Worm (Caenorhabditis elegans) whole organism, L2 larva: Measurements from ENCODE around the gene Y27F2A.8.

Source experiments
- Y55F3AM.14 ChIP-seq: fragments of 200-800 bp; sonication (Bioruptor generic); optimal IDR thresholded peaks from 2 replicates; lab custom pipeline; 2018; ENCODE audit warnings: mild to moderate bottlenecking, missing genetic modification characterization, missing compliant biosample characterization
- ZK546.5 ChIP-seq: sonication (generic microtip); optimal IDR thresholded peaks from 2 replicates; lab custom pipeline; 2017; ENCODE audit warnings: missing biosample characterization, missing genetic modification characterization
- ama-1 ChIP-seq: fragments of 150-350 bp; optimal IDR thresholded peaks from 2 replicates; lab custom pipeline; 2018; ENCODE audit warnings: inconsistent platforms
- blmp-1 ChIP-seq: sonication (generic microtip); optimal IDR thresholded peaks from 2 replicates; lab custom pipeline; 2017; ENCODE audit warnings: missing genetic modification characterization, mild to moderate bottlenecking, missing compliant biosample characterization, antibody characterized with exemption, moderate library complexity; ENCODE audit not compliant: insufficient read depth
- dmd-4 ChIP-seq: sonication (generic microtip); optimal IDR thresholded peaks from 2 replicates; lab custom pipeline; 2017; ENCODE audit warnings: missing biosample characterization, missing genetic modification characterization
- elt-3 ChIP-seq: sonication (generic microtip); optimal IDR thresholded peaks from 2 replicates; lab custom pipeline; 2017; ENCODE audit warnings: missing biosample characterization, missing genetic modification characterization
- lin-39 ChIP-seq: fragments of 150-350 bp; optimal IDR thresholded peaks from 2 replicates; lab custom pipeline; 2014; ENCODE audit warnings: missing biosample characterization, missing genetic modification reagents, missing genetic modification characterization
- lsy-2 ChIP-seq, 2 experiments: fragments of 150-350 bp in 1 of 2; sonication (generic microtip) in 1 of 2; optimal IDR thresholded peaks; 2 replicates each; lab custom pipeline; 2014 to 2017; ENCODE audit warnings: missing biosample characterization in 2 of 2, missing genetic modification characterization in 2 of 2
- nhr-12 ChIP-seq: fragments of 150-350 bp; optimal IDR thresholded peaks from 2 replicates; lab custom pipeline; 2014; ENCODE audit warnings: missing biosample characterization, missing genetic modification characterization
- nhr-25 ChIP-seq: fragments of 150-350 bp; sonication (generic microtip); optimal IDR thresholded peaks from 3 replicates; lab custom pipeline; 2014; ENCODE audit warnings: missing biosample characterization, missing genetic modification characterization
- nhr-6 ChIP-seq: fragments of 150-350 bp; optimal IDR thresholded peaks from 2 replicates; lab custom pipeline; 2014; ENCODE audit warnings: missing biosample characterization, missing genetic modification characterization
- nhr-77 ChIP-seq: fragments of 150-350 bp; optimal IDR thresholded peaks from 2 replicates; lab custom pipeline; 2014; ENCODE audit warnings: missing biosample characterization, missing genetic modification characterization
- unc-39 ChIP-seq: fragments of 150-350 bp; optimal IDR thresholded peaks from 2 replicates; lab custom pipeline; 2014; ENCODE audit warnings: missing biosample characterization, missing genetic modification characterization
- ztf-4 ChIP-seq: fragments of 150-350 bp; optimal IDR thresholded peaks from 2 replicates; lab custom pipeline; 2014; ENCODE audit warnings: missing biosample characterization, missing genetic modification characterization

ce11 chrII:3203415-3203814 is 19.8 kb downstream of the Y27F2A.8 start, which contains the start of gene sri-50:
- TF ChIP-seq nhr-6 (tag; lab: Kevin White, UChicago) (no peak), ama-1 (lab: Kevin White, UChicago) (no peak), blmp-1 (tag; lab: Kevin White, UChicago) (no peak), lin-39 (tag; lab: Kevin White, UChicago) (no peak), nhr-77 (tag; lab: Kevin White, UChicago) (no peak), dmd-4 (no peak), elt-3 (tag; lab: Kevin White, UChicago) (no peak), lsy-2 (tag; optimal IDR thresholded peaks at IDR 0.05; lab: Kevin White, UChicago) (no peak), nhr-25 (tag; lab: Kevin White, UChicago) (no peak), Y55F3AM.14 (GFP tag; lab: Kevin White, UChicago) (no peak), unc-39 (tag; lab: Kevin White, UChicago) (no peak), nhr-12 (tag; lab: Kevin White, UChicago) (no peak), ZK546.5 (tag; lab: Kevin White, UChicago) (no peak), ztf-4 (tag; lab: Kevin White, UChicago) (no peak)
